Fruit fly (Drosophila melanogaster): ENCODE data around the gene Hsc70-4.

Hsc70-4 gene

DNA sequence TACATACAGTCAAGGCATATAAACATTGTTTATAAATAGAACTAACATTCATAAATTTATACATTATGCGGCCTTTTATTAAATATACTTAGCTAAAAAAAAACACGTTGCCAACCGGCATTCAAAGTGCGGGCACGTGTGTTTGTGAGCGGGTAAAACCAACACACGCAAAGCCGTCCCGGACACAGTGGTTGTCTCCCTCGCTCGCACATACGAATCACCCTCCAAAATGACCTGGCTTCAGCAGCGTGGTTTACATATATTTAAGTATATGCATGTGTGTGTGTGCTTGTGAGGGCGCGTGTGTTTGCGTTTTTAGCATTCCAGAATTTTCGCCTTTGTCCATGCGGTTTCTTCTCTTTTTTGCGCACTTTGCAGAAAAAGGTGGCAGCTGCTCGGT is 965 bp downstream of the Hsc70-4 start (continued):
- TF ChIP-seq CG1832 (GFP tag; optimal IDR thresholded peaks at IDR 0.05), result peak; percentile 75
- TF ChIP-seq dm (GFP tag; optimal IDR thresholded peaks at IDR 0.05), result peak; percentile 94
- TF ChIP-seq rib (GFP tag; IDR thresholded peaks at IDR 0.05), result peak; percentile 78
- TF ChIP-seq Xbp1 (GFP tag; optimal IDR thresholded peaks at IDR 0.05), result no peak
- TF ChIP-seq Hsf (GFP tag; optimal IDR thresholded peaks at IDR 0.05), result no peak
- no peak for TF ChIP-seq CG7963 (GFP tag; IDR thresholded peaks at IDR 0.05; ENCODE audit: partially characterized antibody)
- TF ChIP-seq CG17912 (GFP tag; optimal IDR thresholded peaks at IDR 0.05), result peak; percentile 68
- TF ChIP-seq CG13894 (tag; optimal IDR thresholded peaks at IDR 0.05), result peak; percentile 10
- no peak for TF ChIP-seq Ptx1 (GFP tag; IDR thresholded peaks at IDR 0.05)

- peak; percentile 30 for TF ChIP-seq sug (tag; optimal IDR thresholded peaks at IDR 0.05)
- no peak for TF ChIP-seq gsb (GFP tag; IDR thresholded peaks at IDR 0.05)
- TF ChIP-seq bowl (GFP tag; IDR thresholded peaks at IDR 0.05), result no peak
- no peak for TF ChIP-seq cato (GFP tag; optimal IDR thresholded peaks at IDR 0.05; ENCODE audit: borderline replicate concordance)
- no peak for TF ChIP-seq sc (optimal IDR thresholded peaks at IDR 0.05)
- no peak for TF ChIP-seq sc (GFP tag; optimal IDR thresholded peaks at IDR 0.05)
- TF ChIP-seq CG12071 (GFP tag; optimal IDR thresholded peaks at IDR 0.05), result no peak
- TF ChIP-seq CG12769 (tag; optimal IDR thresholded peaks at IDR 0.05), result no peak
- no peak for TF ChIP-seq CG10321 (GFP tag; IDR thresholded peaks at IDR 0.05)
- TF ChIP-seq CG1647 (GFP tag; optimal IDR thresholded peaks at IDR 0.05), result no peak
- no peak for TF ChIP-seq Lhr (GFP tag; optimal IDR thresholded peaks at IDR 0.05)
- TF ChIP-seq ssp (GFP tag; IDR thresholded peaks at IDR 0.05), result no peak
- peak; percentile 14 for TF ChIP-seq CG2120 (GFP tag; optimal IDR thresholded peaks at IDR 0.05)
- TF ChIP-seq CG34376 (GFP tag; optimal IDR thresholded peaks at IDR 0.05), result peak; percentile 78
- TF ChIP-seq CG17912 (GFP tag; optimal IDR thresholded peaks at IDR 0.05), result no peak
- no peak for TF ChIP-seq Side (GFP tag; optimal IDR thresholded peaks at IDR 0.05)
- no peak for TF ChIP-seq CG18619 (GFP tag; optimal IDR thresholded peaks at IDR 0.05)
- TF ChIP-seq ase (GFP tag; IDR thresholded peaks at IDR 0.05), result no peak
- TF ChIP-seq h (optimal IDR thresholded peaks at IDR 0.05), result no peak
- no peak for TF ChIP-seq CG3163 (GFP tag; optimal IDR thresholded peaks at IDR 0.05)
- no peak for TF ChIP-seq CG3847 (GFP tag; IDR thresholded peaks at IDR 0.05)
- peak; percentile 27 for TF ChIP-seq Med (GFP tag)
- TF ChIP-seq Rfx (GFP tag; IDR thresholded peaks at IDR 0.05), result no peak
- TF ChIP-seq CG14710 (tag; optimal IDR thresholded peaks at IDR 0.05), result no peak
- no peak for TF ChIP-seq dm (GFP tag; optimal IDR thresholded peaks at IDR 0.05)
- TF ChIP-seq HLH4C (GFP tag; IDR thresholded peaks at IDR 0.05; ENCODE audit: partially characterized antibody), result no peak
- no peak for TF ChIP-seq lab (GFP tag; optimal IDR thresholded peaks at IDR 0.05)
- TF ChIP-seq org-1 (GFP tag; optimal IDR thresholded peaks at IDR 0.05), result no peak
- TF ChIP-seq inv (GFP tag; IDR thresholded peaks at IDR 0.05; ENCODE audit: partially characterized antibody), result no peak
- TF ChIP-seq exex (tag; optimal IDR thresholded peaks at IDR 0.05), result peak; percentile 67
- TF ChIP-seq sens (GFP tag), result peak; percentile 72
- TF ChIP-seq cg (GFP tag; optimal IDR thresholded peaks at IDR 0.05), result no peak
- TF ChIP-seq CG16863 (GFP tag; optimal IDR thresholded peaks at IDR 0.05), result no peak
- no peak for TF ChIP-seq pfk (GFP tag; optimal IDR thresholded peaks at IDR 0.05)
- no peak for TF ChIP-seq CG13296 (GFP tag; optimal IDR thresholded peaks at IDR 0.05)
- no peak for TF ChIP-seq Hr78 (GFP tag; optimal IDR thresholded peaks at IDR 0.05)
- peak; percentile 69 for TF ChIP-seq grn (GFP tag; optimal IDR thresholded peaks at IDR 0.05)
- TF ChIP-seq ash1 (GFP tag; optimal IDR thresholded peaks at IDR 0.05), result no peak
- TF ChIP-seq Sin3A (optimal IDR thresholded peaks at IDR 0.05), result no peak
- no peak for TF ChIP-seq CG12104 (GFP tag; optimal IDR thresholded peaks at IDR 0.05)
- TF ChIP-seq CG17568 (GFP tag; optimal IDR thresholded peaks at IDR 0.05), result no peak
- peak; percentile 75 for TF ChIP-seq CG15479 (GFP tag; optimal IDR thresholded peaks at IDR 0.05)
- peak; percentile 6 for TF ChIP-seq dmrt99B (tag; optimal IDR thresholded peaks at IDR 0.05)
- TF ChIP-seq lbe (GFP tag; optimal IDR thresholded peaks at IDR 0.05), result peak; percentile 23
Measured at dm6 chr3R:15246601-15247000, 4.1 kb downstream of the Hsc70-4 start.
